Worm (Caenorhabditis elegans): ENCODE data around the gene T19A5.3.

- TF ChIP-seq flt-1 (GFP tag; IDR thresholded peaks at IDR 0.05) (no peak), ama-1 (optimal IDR thresholded peaks at IDR 0.05) (no peak), scrt-1 (GFP tag; IDR thresholded peaks at IDR 0.05) (no peak), tra-4 (tag; optimal IDR thresholded peaks at IDR 0.05) (no peak), ceh-36 (tag; optimal IDR thresholded peaks at IDR 0.05) (no peak), F13C5.2 (tag; optimal IDR thresholded peaks at IDR 0.05) (no peak), pes-1 (GFP tag; IDR thresholded peaks at IDR 0.05) (no peak)
Observed at ce11 chrV:8966086-8966485, 22.2 kb upstream of the T19A5.3 start, which contains the start of gene nhr-219.
